Worm (Caenorhabditis elegans) whole organism, L2 larva: ENCODE data around the gene srab-11.
"Not testable (repeated sequence)": the region's sequence is repeated elsewhere in the genome, so short reads cannot be mapped to it uniquely, and the experiment has no call there.

ENCODE experiments used
- R02D3.7 ChIP-seq: fragments of 150-350 bp; optimal IDR thresholded peaks from 2 replicates; lab custom pipeline; 2014; ENCODE audit warnings: missing biosample characterization, missing genetic modification characterization
- ZK546.5 ChIP-seq: sonication (generic microtip); optimal IDR thresholded peaks from 2 replicates; lab custom pipeline; 2017; ENCODE audit warnings: missing biosample characterization, missing genetic modification characterization
- alr-1 ChIP-seq: fragments of 150-350 bp; optimal IDR thresholded peaks from 2 replicates; lab custom pipeline; 2014; ENCODE audit warnings: missing biosample characterization, missing genetic modification characterization
- ama-1 ChIP-seq: fragments of 150-350 bp; optimal IDR thresholded peaks from 2 replicates; lab custom pipeline; 2018; ENCODE audit warnings: inconsistent platforms
- blmp-1 ChIP-seq: sonication (generic microtip); optimal IDR thresholded peaks from 2 replicates; lab custom pipeline; 2017; ENCODE audit warnings: missing genetic modification characterization, mild to moderate bottlenecking, missing compliant biosample characterization, antibody characterized with exemption, moderate library complexity; ENCODE audit not compliant: insufficient read depth
- ceh-16 ChIP-seq: fragments of 150-350 bp; optimal IDR thresholded peaks from 2 replicates; lab custom pipeline; 2014; ENCODE audit warnings: missing biosample characterization, missing genetic modification characterization
- ceh-82 ChIP-seq: fragments of 150-350 bp; optimal IDR thresholded peaks from 2 replicates; lab custom pipeline; 2014; ENCODE audit warnings: missing biosample characterization, missing genetic modification characterization
- dmd-4 ChIP-seq: sonication (generic microtip); optimal IDR thresholded peaks from 2 replicates; lab custom pipeline; 2017; ENCODE audit warnings: missing biosample characterization, missing genetic modification characterization
- egl-27 ChIP-seq: sonication (generic microtip); optimal IDR thresholded peaks from 3 replicates; lab custom pipeline; 2017; ENCODE audit warnings: missing biosample characterization, missing genetic modification reagents, missing genetic modification characterization
- elt-1 ChIP-seq: fragments of 150-350 bp; optimal IDR thresholded peaks from 2 replicates; lab custom pipeline; 2014; ENCODE audit warnings: missing biosample characterization, missing genetic modification characterization
- gmeb-1 ChIP-seq: fragments of 150-350 bp; optimal IDR thresholded peaks from 2 replicates; lab custom pipeline; 2014; ENCODE audit warnings: missing biosample characterization, missing genetic modification characterization
- lin-11 ChIP-seq: fragments of 150-350 bp; sonication (generic microtip); optimal IDR thresholded peaks from 2 replicates; lab custom pipeline; 2014; ENCODE audit warnings: missing biosample characterization, missing genetic modification characterization, inconsistent platforms, mixed read lengths
- lin-13 ChIP-seq: fragments of 150-350 bp; optimal IDR thresholded peaks from 2 replicates; lab custom pipeline; 2014; ENCODE audit warnings: missing biosample characterization, missing genetic modification reagents, missing genetic modification characterization
- lin-39 ChIP-seq: fragments of 150-350 bp; optimal IDR thresholded peaks from 2 replicates; lab custom pipeline; 2014; ENCODE audit warnings: missing biosample characterization, missing genetic modification reagents, missing genetic modification characterization
- mab-5 ChIP-seq: fragments of 150-350 bp; optimal IDR thresholded peaks from 2 replicates; lab custom pipeline; 2014; ENCODE audit warnings: missing biosample characterization, missing genetic modification characterization
- mdl-1 ChIP-seq, 2 experiments: fragments of 150-350 bp in 1 of 2; sonication (generic microtip) in 1 of 2; optimal IDR thresholded peaks; 2 replicates each; lab custom pipeline; 2017; ENCODE audit warnings: missing biosample characterization in 2 of 2, missing genetic modification characterization in 2 of 2
- nhr-10 ChIP-seq: sonication (generic microtip); optimal IDR thresholded peaks from 2 replicates; lab custom pipeline; 2017; ENCODE audit warnings: missing biosample characterization, missing genetic modification characterization
- nhr-12 ChIP-seq: fragments of 150-350 bp; optimal IDR thresholded peaks from 2 replicates; lab custom pipeline; 2014; ENCODE audit warnings: missing biosample characterization, missing genetic modification characterization
- nhr-21 ChIP-seq: fragments of 150-350 bp; optimal IDR thresholded peaks from 2 replicates; lab custom pipeline; 2014; ENCODE audit warnings: missing biosample characterization, missing genetic modification characterization
- nhr-23 ChIP-seq: fragments of 150-350 bp; optimal IDR thresholded peaks from 2 replicates; lab custom pipeline; 2014; ENCODE audit warnings: missing biosample characterization, missing genetic modification reagents, missing genetic modification characterization
- nhr-237 ChIP-seq: fragments of 150-350 bp; optimal IDR thresholded peaks from 2 replicates; lab custom pipeline; 2014; ENCODE audit warnings: missing biosample characterization, missing genetic modification characterization
- nhr-25 ChIP-seq: fragments of 150-350 bp; sonication (generic microtip); optimal IDR thresholded peaks from 3 replicates; lab custom pipeline; 2014; ENCODE audit warnings: missing biosample characterization, missing genetic modification characterization
- nhr-6 ChIP-seq: fragments of 150-350 bp; optimal IDR thresholded peaks from 2 replicates; lab custom pipeline; 2014; ENCODE audit warnings: missing biosample characterization, missing genetic modification characterization
- peb-1 ChIP-seq: fragments of 150-350 bp; optimal IDR thresholded peaks from 2 replicates; lab custom pipeline; 2014; ENCODE audit warnings: missing biosample characterization, missing genetic modification characterization
- sem-4 ChIP-seq: fragments of 150-350 bp; optimal IDR thresholded peaks from 2 replicates; lab custom pipeline; 2014; ENCODE audit warnings: missing biosample characterization, missing genetic modification reagents, missing genetic modification characterization
- skn-1 ChIP-seq: sonication (generic microtip); optimal IDR thresholded peaks from 2 replicates; lab custom pipeline; 2017; ENCODE audit warnings: missing biosample characterization, missing genetic modification characterization
- sma-9 ChIP-seq, 2 experiments: fragments of 150-350 bp in 1 of 2; sonication (generic microtip) in 1 of 2; optimal IDR thresholded peaks; 2 replicates each; lab custom pipeline; 2014 to 2016; ENCODE audit warnings: missing genetic modification characterization in 2 of 2, mild to moderate bottlenecking in 1 of 2, missing biosample characterization in 1 of 2, missing compliant biosample characterization in 1 of 2, missing genetic modification reagents in 1 of 2, moderate library complexity in 1 of 2
- snpc-4 ChIP-seq: fragments of 150-350 bp; optimal IDR thresholded peaks from 2 replicates; lab custom pipeline; 2014; ENCODE audit warnings: missing biosample characterization, missing genetic modification characterization
- unc-39 ChIP-seq: fragments of 150-350 bp; optimal IDR thresholded peaks from 2 replicates; lab custom pipeline; 2014; ENCODE audit warnings: missing biosample characterization, missing genetic modification characterization
- unc-62 ChIP-seq: fragments of 150-350 bp; optimal IDR thresholded peaks from 2 replicates; lab custom pipeline; 2014; ENCODE audit warnings: missing biosample characterization, missing genetic modification reagents, missing genetic modification characterization
- zag-1 ChIP-seq: fragments of 150-350 bp; optimal IDR thresholded peaks from 2 replicates; lab custom pipeline; 2014; ENCODE audit warnings: missing biosample characterization, missing genetic modification characterization
- ztf-1 ChIP-seq: fragments of 200-800 bp; sonication (Bioruptor generic); conservative IDR thresholded peaks from 2 replicates; pipeline ENCODE4 v1.3.6; 2022; ENCODE audit warnings: missing genetic modification characterization, missing compliant biosample characterization
- ztf-11 ChIP-seq: sonication (generic microtip); optimal IDR thresholded peaks from 2 replicates; lab custom pipeline; 2017; ENCODE audit warnings: missing biosample characterization, missing genetic modification characterization
- ztf-4 ChIP-seq: fragments of 150-350 bp; optimal IDR thresholded peaks from 2 replicates; lab custom pipeline; 2014; ENCODE audit warnings: missing biosample characterization, missing genetic modification characterization

Gene srab-11

ce11 chrV:3105810-3106209 lies 41.0 kb downstream of the srab-11 start, which contains the start of gene str-69:
TSS of gene str-69 (minus strand) at chrV:3105910.
- no peak for TF ChIP-seq unc-39
- TF ChIP-seq lin-39 (tag; lab: Kevin White, UChicago) = no peak
- no peak for TF ChIP-seq gmeb-1 (tag; lab: Kevin White, UChicago)
- no peak for TF ChIP-seq ceh-16 (tag; lab: Kevin White, UChicago)
- no peak for TF ChIP-seq R02D3.7
- no peak for TF ChIP-seq nhr-10
- no peak for TF ChIP-seq nhr-21
- TF ChIP-seq nhr-237 (tag; lab: Kevin White, UChicago) = no peak
- TF ChIP-seq nhr-25 (tag; lab: Kevin White, UChicago) = no peak
- no peak for TF ChIP-seq peb-1
- TF ChIP-seq blmp-1 (tag; lab: Kevin White, UChicago) = no peak
- TF ChIP-seq lin-11 (tag; lab: Kevin White, UChicago) = no peak
- no peak for TF ChIP-seq elt-1
- no peak for TF ChIP-seq snpc-4 (tag; lab: Kevin White, UChicago)
- no peak for TF ChIP-seq nhr-6 (tag; lab: Kevin White, UChicago)
- no peak for TF ChIP-seq zag-1
- no peak for TF ChIP-seq nhr-23 (tag; lab: Kevin White, UChicago)
- TF ChIP-seq ama-1 = no peak

- TF ChIP-seq nhr-12 (no peak), dmd-4 (tag; lab: Kevin White, UChicago) (no peak), ama-1 (no peak), lin-39 (tag; lab: Kevin White, UChicago) (no peak), nhr-6 (tag; lab: Kevin White, UChicago) (no peak), unc-62 (GFP tag; lab: Kevin White, UChicago) (no peak), blmp-1 (tag; lab: Kevin White, UChicago) (no peak), ZK546.5 (tag; lab: Kevin White, UChicago) (no peak), sem-4 (tag; lab: Kevin White, UChicago) (no peak), ceh-82 (no peak), nhr-10 (no peak), nhr-237 (tag; lab: Kevin White, UChicago) (no peak), ztf-4 (tag; lab: Kevin White, UChicago) (no peak), ceh-16 (tag; lab: Kevin White, UChicago) (no peak), ztf-11 (tag; lab: Kevin White, UChicago) (no peak), zag-1 (no peak), ztf-1 (GFP tag; lab: Robert Waterston, UW) (no peak), alr-1 (tag; lab: Kevin White, UChicago) (no peak)
These were observed 42.7 kb downstream of the srab-11 start, which contains the start of gene str-66 for ce11 chrV:3104134-3104533. TSS of gene str-66 (minus strand) at chrV:3104234.

ce11 chrV:3102049-3102448 lies 44.8 kb downstream of the srab-11 start, which contains the start of gene Y73C8C.4:
TSS of gene Y73C8C.4 (minus strand) at chrV:3102149.
- TF ChIP-seq peb-1; sma-9 (GFP tag; optimal IDR thresholded peaks at IDR 0.05; lab: Kevin White, UChicago); sma-9 (tag; optimal IDR thresholded peaks at IDR 0.05; lab: Kevin White, UChicago); ztf-11 (tag; lab: Kevin White, UChicago): not testable (repeated sequence)
- TF ChIP-seq, all 48 proteins: peak for 0; not testable (repeated sequence) for 48

ce11 chrV:3100527-3100926 lies 46.3 kb downstream of the srab-11 start:
- no peak for TF ChIP-seq skn-1 (tag; lab: Kevin White, UChicago)
- no peak for TF ChIP-seq gmeb-1 (tag; lab: Kevin White, UChicago)
- no peak for TF ChIP-seq lin-13 (GFP tag; lab: Kevin White, UChicago)
- no peak for TF ChIP-seq nhr-12
- no peak for TF ChIP-seq lin-11 (tag; lab: Kevin White, UChicago)
- TF ChIP-seq ceh-82 = no peak
- TF ChIP-seq mab-5 (tag; lab: Kevin White, UChicago) = no peak
- no peak for TF ChIP-seq alr-1 (tag; lab: Kevin White, UChicago)
- TF ChIP-seq mdl-1 (tag; optimal IDR thresholded peaks at IDR 0.05; lab: Kevin White, UChicago) = no peak
- TF ChIP-seq lin-39 (tag; lab: Kevin White, UChicago) = no peak
- TF ChIP-seq ZK546.5 (tag; lab: Kevin White, UChicago) = no peak
- no peak for TF ChIP-seq nhr-25 (tag; lab: Kevin White, UChicago)
- no peak for TF ChIP-seq nhr-23 (tag; lab: Kevin White, UChicago)
- no peak for TF ChIP-seq unc-62 (GFP tag; lab: Kevin White, UChicago)
- TF ChIP-seq egl-27 (tag; lab: Kevin White, UChicago) = no peak
- TF ChIP-seq, all 48 proteins: peak for 0
